Fruit fly (Drosophila melanogaster): ENCODE data around the gene Nhe1.
A peak's percentile ranks its signal among the peaks of the same experiment; 100 is the strongest.

Gene Nhe1

DNA sequence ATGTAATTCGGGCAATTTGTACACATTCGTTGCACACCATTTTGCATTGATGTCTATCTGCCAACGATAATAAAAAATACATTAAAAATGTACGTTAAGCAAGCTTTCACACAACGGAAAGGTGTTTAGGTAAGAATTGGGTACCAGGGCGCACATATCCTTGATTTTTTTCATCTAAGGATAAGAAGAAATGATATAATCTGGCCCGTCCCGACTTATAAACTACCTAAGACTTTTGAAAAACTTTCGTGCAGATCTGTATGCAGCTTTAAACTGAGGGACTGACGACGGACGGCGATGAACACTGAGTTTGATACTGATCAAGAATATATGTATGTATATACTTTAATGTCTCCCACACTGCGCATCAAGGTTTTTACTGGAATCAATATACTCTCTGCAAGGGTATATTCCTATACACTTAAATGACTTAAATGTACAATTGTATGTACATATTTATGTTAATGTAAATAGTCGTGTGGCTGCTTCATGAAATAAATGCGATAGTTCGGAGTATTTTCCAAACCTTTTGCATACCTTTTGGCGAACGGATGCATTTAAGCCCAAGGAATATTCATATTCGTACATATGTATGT, 41.1 kb downstream of the Nhe1 start, which contains the start of gene Cda5:
Gene Cda5 (minus strand): TSS at position 51 of the 596 bp plus-strand sequence.
- no peak for TF ChIP-seq CG15479 (GFP tag; optimal IDR thresholded peaks at IDR 0.05)
- TF ChIP-seq BEAF-32 (GFP tag; optimal IDR thresholded peaks at IDR 0.05) = peak; percentile 40
- TF ChIP-seq D19A (tag; optimal IDR thresholded peaks at IDR 0.05) = peak; percentile 85
- no peak for TF ChIP-seq hth (optimal IDR thresholded peaks at IDR 0.05)
- TF ChIP-seq CG7271 (tag; optimal IDR thresholded peaks at IDR 0.05) = no peak
- TF ChIP-seq sna (GFP tag; IDR thresholded peaks at IDR 0.05; ENCODE audit: partially characterized antibody) = 0 out of 2 replicates have a peak, but pooled peaks have one; percentile 18
- peak; percentile 9 for TF ChIP-seq stwl (tag; optimal IDR thresholded peaks at IDR 0.05)
- no peak for TF ChIP-seq ab (GFP tag; optimal IDR thresholded peaks at IDR 0.05)
- TF ChIP-seq CG18764 (GFP tag; optimal IDR thresholded peaks at IDR 0.05) = no peak
- peak; percentile 28; the same call in 1 of the 2 replicates for TF ChIP-seq bbx (GFP tag; IDR thresholded peaks at IDR 0.05; ENCODE audit: partially characterized antibody)
- TF ChIP-seq Dll (GFP tag; IDR thresholded peaks at IDR 0.05; ENCODE audit: partially characterized antibody) = 0 out of 4 replicates have a peak, but pooled peaks have one; percentile 24
- 0 out of 4 replicates have a peak, but pooled peaks have one; percentile 14 for TF ChIP-seq chinmo (GFP tag; IDR thresholded peaks at IDR 0.05; ENCODE audit: partially characterized antibody)
- TF ChIP-seq CG2199 (GFP tag; IDR thresholded peaks at IDR 0.05) = peak; percentile 68; the same call in 2 of the 3 replicates
- TF ChIP-seq CG8290 (GFP tag; optimal IDR thresholded peaks at IDR 0.05) = no peak
- TF ChIP-seq CG8290 (tag; optimal IDR thresholded peaks at IDR 0.05) = peak in 1 of 2 experiments; percentile 15
- TF ChIP-seq row (GFP tag; IDR thresholded peaks at IDR 0.05) = peak; percentile 28; the same call in 1 of the 3 replicates
- TF ChIP-seq crp (GFP tag; optimal IDR thresholded peaks at IDR 0.05) = no peak

DNA sequence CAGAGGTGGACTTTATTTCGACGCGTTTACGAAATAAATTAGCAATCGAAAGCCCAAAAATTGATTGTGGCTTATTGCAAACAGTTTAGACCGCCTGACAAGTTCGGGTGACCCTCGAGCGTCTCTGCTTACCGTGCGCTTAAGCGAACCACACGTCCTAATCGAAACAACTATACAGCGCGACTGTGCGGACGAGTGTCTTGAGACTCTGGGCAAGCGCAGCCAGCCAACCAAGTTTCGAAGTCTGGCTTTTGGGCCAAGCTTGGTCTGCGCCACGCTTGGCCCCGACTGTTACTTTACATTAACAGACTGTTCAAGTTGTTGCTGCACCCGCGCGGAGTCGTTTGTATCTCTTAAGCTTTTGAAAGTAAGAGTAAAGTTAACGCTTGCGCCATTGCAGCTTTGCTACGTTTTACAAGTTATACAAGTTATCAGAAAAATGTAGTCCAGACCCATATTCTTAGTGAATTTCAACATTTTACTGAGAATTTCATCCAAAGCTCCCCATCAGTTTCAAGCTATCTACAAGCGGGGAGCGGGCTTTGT, 47.4 kb downstream of the Nhe1 start:
- TF ChIP-seq CTCF (GFP tag; optimal IDR thresholded peaks at IDR 0.05) = no peak
- TF ChIP-seq CG10274 (GFP tag; optimal IDR thresholded peaks at IDR 0.05) = no peak
- TF ChIP-seq pzg (GFP tag; optimal IDR thresholded peaks at IDR 0.05) = no peak
- no peak for TF ChIP-seq chn (GFP tag; optimal IDR thresholded peaks at IDR 0.05)
- no peak for TF ChIP-seq CHES-1-like (GFP tag; optimal IDR thresholded peaks at IDR 0.05)
- peak; percentile 88 for TF ChIP-seq Blimp-1 (GFP tag; optimal IDR thresholded peaks at IDR 0.05)
- no peak for TF ChIP-seq gro (GFP tag; optimal IDR thresholded peaks at IDR 0.05)
- no peak for TF ChIP-seq gcm2 (GFP tag; optimal IDR thresholded peaks at IDR 0.05)
- no peak for TF ChIP-seq slbo (GFP tag; IDR thresholded peaks at IDR 0.05)
- TF ChIP-seq CG18476 (GFP tag; optimal IDR thresholded peaks at IDR 0.05) = no peak
- TF ChIP-seq bbx (GFP tag; IDR thresholded peaks at IDR 0.05; ENCODE audit: partially characterized antibody) = peak; percentile 57; the same call in 1 of the 2 replicates
- peak; percentile 52; the same call in 2 of the 3 replicates for TF ChIP-seq ci (GFP tag; IDR thresholded peaks at IDR 0.05)
- no peak for TF ChIP-seq CG6791 (GFP tag; IDR thresholded peaks at IDR 0.05; ENCODE audit: partially characterized antibody)
- TF ChIP-seq Meics (GFP tag; optimal IDR thresholded peaks at IDR 0.05) = no peak
- no peak for TF ChIP-seq CG43689 (GFP tag; IDR thresholded peaks at IDR 0.05)
- TF ChIP-seq ftz-f1 (GFP tag; optimal IDR thresholded peaks at IDR 0.05) = peak; percentile 24
- TF ChIP-seq nom (GFP tag; optimal IDR thresholded peaks at IDR 0.05) = peak; percentile 7
- no peak for TF ChIP-seq CG8089 (GFP tag; optimal IDR thresholded peaks at IDR 0.05)
- no peak for TF ChIP-seq sug (tag; optimal IDR thresholded peaks at IDR 0.05)
- no peak for TF ChIP-seq CG15514 (GFP tag; optimal IDR thresholded peaks at IDR 0.05)
- no peak for TF ChIP-seq Optix (GFP tag; IDR thresholded peaks at IDR 0.05)
- no peak for TF ChIP-seq fru (optimal IDR thresholded peaks at IDR 0.05)
- no peak for TF ChIP-seq CG11723 (GFP tag; optimal IDR thresholded peaks at IDR 0.05)
- TF ChIP-seq org-1 (GFP tag; optimal IDR thresholded peaks at IDR 0.05) = no peak
- TF ChIP-seq CG11247 (GFP tag; IDR thresholded peaks at IDR 0.05) = no peak
- TF ChIP-seq Fer3 (tag; optimal IDR thresholded peaks at IDR 0.05) = no peak
- TF ChIP-seq CG5180 (GFP tag; optimal IDR thresholded peaks at IDR 0.05) = peak; percentile 10
- no peak for TF ChIP-seq seq (GFP tag; IDR thresholded peaks at IDR 0.05)
- TF ChIP-seq CG7271 (tag; optimal IDR thresholded peaks at IDR 0.05) = no peak
- TF ChIP-seq Jarid2 (GFP tag; optimal IDR thresholded peaks at IDR 0.05) = peak; percentile 3
- no peak for TF ChIP-seq D19A (tag; optimal IDR thresholded peaks at IDR 0.05)
- 0 out of 2 replicates have a peak, but pooled peaks have one; percentile 19 for TF ChIP-seq Drgx (GFP tag; IDR thresholded peaks at IDR 0.05)
- peak; percentile 73; the same call in 1 of the 4 replicates for TF ChIP-seq chinmo (GFP tag; IDR thresholded peaks at IDR 0.05; ENCODE audit: partially characterized antibody)
- TF ChIP-seq Hr39 (optimal IDR thresholded peaks at IDR 0.05) = no peak
- no peak for TF ChIP-seq Max (GFP tag; optimal IDR thresholded peaks at IDR 0.05)

All from whole organism, embryonic.